Worm (Caenorhabditis elegans) whole organism, L4 larva: ENCODE measurements around the gene nep-9.

ENCODE experiments used
- D1046.2 ChIP-seq: fragments of 200-800 bp; sonication (Bioruptor generic); IDR thresholded peaks from 2 replicates; pipeline ENCODE4 v1.3.6; 2022; ENCODE audit warnings: missing genetic modification characterization, missing compliant biosample characterization
- mep-1 ChIP-seq: fragments of 150-350 bp; sonication (generic microtip); optimal IDR thresholded peaks from 3 replicates; lab custom pipeline; 2014; ENCODE audit warnings: missing biosample characterization, missing genetic modification characterization

DNA sequence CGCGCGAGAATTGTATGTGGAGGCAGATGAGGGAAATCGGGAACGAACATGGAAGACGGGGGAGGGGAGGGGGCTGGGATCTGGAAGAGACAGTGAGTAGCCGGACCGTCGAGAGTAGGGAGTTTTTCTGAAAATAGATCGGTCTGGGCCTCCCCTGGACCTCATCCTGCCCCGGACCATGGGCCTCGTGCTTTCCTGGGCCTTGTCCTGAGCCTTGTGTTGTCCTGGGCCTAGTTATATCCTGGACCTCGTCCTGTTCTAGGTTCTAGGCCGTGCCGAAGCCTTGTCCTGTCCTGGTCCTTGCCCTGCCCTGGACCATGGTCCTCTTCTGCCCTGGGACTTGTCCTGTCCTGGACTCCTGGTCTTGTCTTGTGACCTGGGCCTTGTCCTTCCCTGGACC, 38.3 kb upstream of the nep-9 start:
- no peak for TF ChIP-seq mep-1 (tag; lab: Kevin White, UChicago)
- no peak for TF ChIP-seq D1046.2
